Fruit fly (Drosophila melanogaster) whole organism, larva: ENCODE measurements around the gene Scsalpha1.

ENCODE experiments used
- noc ChIP-seq: fragments of 200-800 bp; sonication (Bioruptor generic); optimal IDR thresholded peaks from 3 replicates; lab custom pipeline; 2019; ENCODE audit warnings: missing biosample characterization, mild to moderate bottlenecking, missing genetic modification characterization, moderate library complexity

Gene Scsalpha1

dm6 chr3L:3851048-3851447 lies 37.0 kb downstream of the Scsalpha1 start:
- TF ChIP-seq noc (tag; lab: Kevin White, UChicago): no peak

- no peak for TF ChIP-seq noc (tag; lab: Kevin White, UChicago)
These were observed 37.8 kb downstream of the Scsalpha1 start for dm6 chr3L:3851847-3852246.

DNA sequence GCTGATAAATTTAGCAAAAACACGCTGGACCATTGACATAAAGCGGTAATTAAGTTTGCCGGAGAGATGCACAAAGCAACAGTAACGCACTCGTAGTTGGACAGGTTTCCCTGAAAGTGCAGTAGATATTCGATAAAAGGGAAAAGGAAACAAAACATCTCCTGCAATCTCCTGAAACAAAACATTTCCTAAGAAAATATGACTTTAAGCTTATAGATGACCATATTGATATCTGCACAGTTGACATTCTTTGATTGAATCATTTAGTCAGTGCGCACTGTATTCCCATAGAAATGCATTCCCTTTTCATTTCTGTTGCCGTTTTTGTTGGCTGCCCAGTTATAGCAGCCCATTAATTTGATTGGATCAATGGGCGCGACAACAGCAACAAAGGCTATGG lies 38.8 kb downstream of the Scsalpha1 start:
- no peak for TF ChIP-seq noc (tag; lab: Kevin White, UChicago)

dm6 chr3L:3855194-3855980 lies 41.4 kb downstream of the Scsalpha1 start:
- no peak for TF ChIP-seq noc (tag; lab: Kevin White, UChicago)

DNA sequence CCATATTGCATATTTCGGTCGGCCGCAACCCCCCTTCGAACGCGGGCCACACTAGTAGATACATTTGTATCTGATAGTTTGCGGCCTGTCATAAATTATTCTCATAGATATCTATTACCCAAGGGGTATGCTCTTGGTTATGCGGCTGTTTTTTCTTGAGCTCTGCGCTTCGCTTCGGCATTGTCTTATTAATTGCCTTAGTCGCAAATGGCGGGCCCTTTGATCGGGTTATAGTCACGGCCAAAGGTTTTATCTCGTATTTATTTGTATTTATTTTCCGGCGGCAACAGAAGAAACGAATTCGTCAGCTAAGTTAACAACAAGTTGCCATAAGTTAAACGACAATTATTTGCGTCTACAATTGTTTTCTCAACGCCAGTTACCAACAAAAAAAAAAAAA lies 42.0 kb downstream of the Scsalpha1 start:
- no peak for TF ChIP-seq noc (tag; lab: Kevin White, UChicago)

dm6 chr3L:3862504-3863380 lies 48.7 kb downstream of the Scsalpha1 start:
- no peak for TF ChIP-seq noc (tag; lab: Kevin White, UChicago)

DNA sequence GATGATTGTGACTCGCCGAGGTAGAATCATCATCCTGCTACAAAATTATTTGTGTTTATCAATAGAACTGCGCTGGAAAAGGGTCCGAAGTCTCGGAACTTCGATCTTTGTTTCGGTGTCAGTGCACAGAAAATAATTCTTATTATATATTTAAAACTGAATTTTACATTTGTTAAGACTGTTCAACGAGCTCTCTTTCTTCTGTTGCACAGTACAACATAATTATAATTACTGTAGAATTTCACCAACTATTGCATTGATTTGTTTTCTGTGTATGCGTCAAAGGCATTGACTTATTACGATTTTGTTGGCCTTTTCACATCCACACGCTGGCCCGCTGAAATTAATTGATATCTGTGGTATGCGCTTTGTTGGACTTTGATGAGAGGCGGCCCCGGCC lies 49.5 kb downstream of the Scsalpha1 start:
- no peak for TF ChIP-seq noc (tag; lab: Kevin White, UChicago)

DNA sequence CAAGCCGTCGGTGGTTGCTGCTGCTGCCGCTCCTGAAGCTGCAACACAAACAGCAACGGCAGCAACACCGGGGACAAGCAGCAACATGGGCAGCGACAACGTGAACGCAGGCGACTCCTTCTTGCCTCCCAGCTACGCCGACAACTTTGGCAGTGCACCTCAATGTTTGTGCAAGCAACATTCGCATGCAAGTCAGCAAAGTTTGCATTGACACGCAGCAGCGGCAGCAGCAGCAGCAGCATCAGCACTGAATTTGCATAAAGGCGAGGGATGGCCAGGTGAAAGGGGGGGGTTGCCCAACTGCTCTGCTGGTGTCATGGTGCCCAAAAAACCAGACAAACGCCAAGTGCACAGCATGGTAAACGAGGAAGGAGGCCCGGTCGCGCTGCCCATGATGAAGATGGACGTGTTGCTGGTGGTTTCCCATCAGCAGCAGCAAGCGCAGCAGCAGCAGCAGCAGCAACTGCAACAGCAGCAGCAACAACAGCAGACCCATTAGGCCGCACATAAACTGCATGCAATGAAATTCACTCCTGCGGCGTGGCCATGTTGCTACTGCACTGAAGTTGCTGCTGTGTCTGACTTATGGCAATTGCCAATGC lies 51.4 kb downstream of the Scsalpha1 start:
- no peak for TF ChIP-seq noc (tag; lab: Kevin White, UChicago)

- TF ChIP-seq noc (tag; lab: Kevin White, UChicago): no peak
These were observed 52.4 kb downstream of the Scsalpha1 start for dm6 chr3L:3866429-3866828.
